Fruit fly (Drosophila melanogaster) whole organism, embryonic: ENCODE results near the gene CG14036.

Experiments
- Aef1 ChIP-seq: fragments of 200-800 bp; sonication (Bioruptor generic); IDR thresholded peaks from 3 replicates; pipeline ENCODE4 v1.3.6; 2022; ENCODE audit warnings: missing biosample characterization, missing genetic modification characterization
- CG10147 ChIP-seq: fragments of 200-800 bp; sonication (Bioruptor generic); optimal IDR thresholded peaks from 2 replicates; lab custom pipeline; 2019; ENCODE audit warnings: missing biosample characterization, mild to moderate bottlenecking, missing genetic modification characterization, moderate library complexity
- CG10654 ChIP-seq: fragments of 200-800 bp; sonication (Bioruptor generic); optimal IDR thresholded peaks from 2 replicates; lab custom pipeline; 2016; ENCODE audit warnings: missing biosample characterization, missing genetic modification characterization
- CG12155 ChIP-seq: fragments of 200-800 bp; sonication (Bioruptor generic); optimal IDR thresholded peaks from 3 replicates; lab custom pipeline; 2016; ENCODE audit warnings: missing biosample characterization, missing genetic modification characterization
- CG12769 ChIP-seq: fragments of 200-800 bp; sonication (Bioruptor generic); optimal IDR thresholded peaks from 2 replicates; lab custom pipeline; 2019; ENCODE audit warnings: missing biosample characterization, mild to moderate bottlenecking, missing genetic modification characterization, moderate library complexity
- CG12942 ChIP-seq: fragments of 200-800 bp; sonication (Bioruptor generic); optimal IDR thresholded peaks from 3 replicates; lab custom pipeline; 2016; ENCODE audit warnings: missing biosample characterization, missing genetic modification characterization
- CG13287 ChIP-seq: fragments of 200-800 bp; sonication (Bioruptor generic); IDR thresholded peaks from 2 replicates; pipeline ENCODE4 v1.3.6; 2022; ENCODE audit warnings: missing biosample characterization, missing genetic modification characterization; ENCODE audit not compliant: partially characterized antibody
- CG14014 ChIP-seq: fragments of 200-800 bp; sonication (Bioruptor generic); IDR thresholded peaks from 2 replicates; pipeline ENCODE4 v1.3.6; 2022; ENCODE audit warnings: missing biosample characterization, missing genetic modification characterization
- CG14710 ChIP-seq: fragments of 200-800 bp; sonication (Bioruptor generic); optimal IDR thresholded peaks from 3 replicates; lab custom pipeline; 2019; ENCODE audit warnings: missing biosample characterization, mild to moderate bottlenecking, missing genetic modification characterization, moderate library complexity
- CG1529 ChIP-seq: fragments of 200-800 bp; sonication (Bioruptor generic); optimal IDR thresholded peaks from 3 replicates; lab custom pipeline; 2018; ENCODE audit warnings: missing biosample characterization, missing genetic modification characterization
- CG15514 ChIP-seq: fragments of 200-800 bp; sonication (Bioruptor generic); optimal IDR thresholded peaks from 3 replicates; lab custom pipeline; 2017; ENCODE audit warnings: missing biosample characterization, missing genetic modification characterization, mild to moderate bottlenecking, moderate library complexity, missing genetic modification reagents
- CG17829 ChIP-seq: fragments of 200-800 bp; optimal IDR thresholded peaks from 2 replicates; lab custom pipeline; 2019; ENCODE audit warnings: missing biosample characterization, mild to moderate bottlenecking, missing genetic modification characterization, moderate library complexity
- CG2116 ChIP-seq: fragments of 200-800 bp; sonication (Bioruptor generic); optimal IDR thresholded peaks from 3 replicates; lab custom pipeline; 2018; ENCODE audit warnings: missing biosample characterization, mild to moderate bottlenecking, missing genetic modification characterization
- CG2129 ChIP-seq: fragments of 200-800 bp; sonication (Bioruptor generic); IDR thresholded peaks from 2 replicates; pipeline ENCODE4 v1.3.6; 2022; ENCODE audit warnings: missing biosample characterization, missing genetic modification characterization; ENCODE audit not compliant: partially characterized antibody
- CG32767 ChIP-seq: fragments of 200-800 bp; sonication (Bioruptor generic); IDR thresholded peaks from 2 replicates; pipeline ENCODE4 v1.3.6; 2022; ENCODE audit warnings: missing biosample characterization, missing genetic modification characterization
- CG34224 ChIP-seq: fragments of 200-800 bp; sonication (Bioruptor generic); IDR thresholded peaks from 3 replicates; pipeline ENCODE4 v1.3.6; 2022; ENCODE audit warnings: missing biosample characterization, missing genetic modification characterization; ENCODE audit not compliant: partially characterized antibody
- CG4404 ChIP-seq: fragments of 200-800 bp; sonication (Bioruptor generic); IDR thresholded peaks from 2 replicates; pipeline ENCODE4 v1.3.6; 2022; ENCODE audit warnings: missing biosample characterization, missing genetic modification characterization
- CG4617 ChIP-seq: fragments of 200-800 bp; sonication (Bioruptor generic); optimal IDR thresholded peaks from 3 replicates; lab custom pipeline; 2016; ENCODE audit warnings: missing biosample characterization, missing genetic modification characterization, borderline replicate concordance
- CG6689 ChIP-seq: fragments of 200-800 bp; sonication (Bioruptor generic); IDR thresholded peaks from 2 replicates; pipeline ENCODE4 v1.3.6; 2022; ENCODE audit warnings: missing biosample characterization, missing genetic modification characterization
- CG7987 ChIP-seq: fragments of 200-800 bp; sonication (Bioruptor generic); optimal IDR thresholded peaks from 2 replicates; lab custom pipeline; 2018; ENCODE audit warnings: missing biosample characterization, mild to moderate bottlenecking, missing genetic modification characterization, moderate library complexity
- CG9797 ChIP-seq: fragments of 200-800 bp; sonication (Bioruptor generic); optimal IDR thresholded peaks from 3 replicates; lab custom pipeline; 2018; ENCODE audit warnings: missing biosample characterization, mild to moderate bottlenecking, missing genetic modification characterization
- CkIIα-i1 ChIP-seq: fragments of 200-800 bp; sonication (Bioruptor generic); IDR thresholded peaks from 2 replicates; pipeline ENCODE4 v1.3.6; 2022; ENCODE audit warnings: missing biosample characterization, missing genetic modification characterization
- D ChIP-seq, 2 experiments: fragments of 200-800 bp in 1 of 2; fragments of >200 bp in 1 of 2; sonication (Bioruptor generic) in 1 of 2; optimal IDR thresholded peaks; 2 replicates in 1 of 2; 3 replicates in 1 of 2; lab custom pipeline; 2017; ENCODE audit warnings: mild to moderate bottlenecking in 1 of 2, missing biosample characterization in 1 of 2, missing genetic modification characterization in 1 of 2, missing genetic modification reagents in 1 of 2
- Doc3 ChIP-seq: fragments of 200-800 bp; sonication (Bioruptor generic); IDR thresholded peaks from 3 replicates; pipeline ENCODE4 v1.3.6; 2022; ENCODE audit warnings: missing biosample characterization, missing genetic modification characterization; ENCODE audit not compliant: partially characterized antibody
- E2f2 ChIP-seq: fragments of 200-800 bp; sonication (Bioruptor generic); IDR thresholded peaks from 2 replicates; pipeline ENCODE4 v1.3.6; 2022; ENCODE audit warnings: missing biosample characterization, missing genetic modification characterization
- H15 ChIP-seq: fragments of 200-800 bp; sonication (Bioruptor generic); IDR thresholded peaks from 3 replicates; pipeline ENCODE4 v1.3.6; 2022; ENCODE audit warnings: missing biosample characterization, missing genetic modification characterization
- MBD-R2 ChIP-seq: fragments of 200-800 bp; sonication (Bioruptor generic); IDR thresholded peaks from 2 replicates; pipeline ENCODE4 v1.3.6; 2022; ENCODE audit warnings: missing biosample characterization, missing genetic modification characterization
- NC2α ChIP-seq: fragments of 200-800 bp; sonication (Bioruptor generic); optimal IDR thresholded peaks from 2 replicates; lab custom pipeline; 2016; ENCODE audit warnings: missing biosample characterization, missing genetic modification characterization
- PHDP ChIP-seq: fragments of 200-800 bp; sonication (Bioruptor generic); optimal IDR thresholded peaks from 3 replicates; lab custom pipeline; 2018; ENCODE audit warnings: missing biosample characterization, mild to moderate bottlenecking, missing genetic modification characterization, moderate library complexity
- Ptx1 ChIP-seq: fragments of 200-800 bp; sonication (Bioruptor generic); IDR thresholded peaks from 2 replicates; pipeline ENCODE4 v1.3.6; 2022; ENCODE audit warnings: missing biosample characterization, missing genetic modification characterization
- Sry-δ ChIP-seq: fragments of 200-800 bp; sonication (Bioruptor generic); optimal IDR thresholded peaks from 2 replicates; lab custom pipeline; 2016; ENCODE audit warnings: missing biosample characterization, missing genetic modification characterization
- ab ChIP-seq: fragments of 200-800 bp; sonication (Bioruptor generic); optimal IDR thresholded peaks from 2 replicates; lab custom pipeline; 2016; ENCODE audit warnings: missing biosample characterization, missing genetic modification characterization
- ato ChIP-seq: fragments of 200-800 bp; sonication (Bioruptor generic); IDR thresholded peaks from 2 replicates; pipeline ENCODE4 v1.3.6; 2022; ENCODE audit warnings: missing biosample characterization, missing genetic modification characterization; ENCODE audit not compliant: partially characterized antibody
- dan ChIP-seq: fragments of 200-800 bp; sonication (Bioruptor generic); IDR thresholded peaks from 2 replicates; pipeline ENCODE4 v1.3.6; 2022; ENCODE audit warnings: missing biosample characterization, missing genetic modification characterization
- ewg ChIP-seq: fragments of 200-800 bp; sonication (Bioruptor generic); optimal IDR thresholded peaks from 3 replicates; lab custom pipeline; 2017; ENCODE audit warnings: mild to moderate bottlenecking, missing biosample characterization, missing genetic modification reagents, missing genetic modification characterization
- kni ChIP-seq: fragments of 200-800 bp; sonication (Bioruptor generic); optimal IDR thresholded peaks from 3 replicates; lab custom pipeline; 2017; ENCODE audit warnings: mild to moderate bottlenecking, missing biosample characterization, missing genetic modification reagents, missing genetic modification characterization
- mirr ChIP-seq: fragments of 200-800 bp; sonication (Bioruptor generic); optimal IDR thresholded peaks from 3 replicates; lab custom pipeline; 2018; ENCODE audit warnings: missing biosample characterization, mild to moderate bottlenecking, missing genetic modification characterization
- nmo ChIP-seq: fragments of 200-800 bp; sonication (Bioruptor generic); optimal IDR thresholded peaks from 2 replicates; lab custom pipeline; 2018; ENCODE audit warnings: missing biosample characterization, mild to moderate bottlenecking, missing genetic modification characterization, moderate library complexity
- nom ChIP-seq: fragments of 200-800 bp; sonication (Bioruptor generic); optimal IDR thresholded peaks from 2 replicates; lab custom pipeline; 2017; ENCODE audit warnings: missing biosample characterization, missing genetic modification characterization, mild to moderate bottlenecking, moderate library complexity, missing genetic modification reagents
- pnt ChIP-seq: fragments of 200-800 bp; sonication (Bioruptor generic); optimal IDR thresholded peaks from 3 replicates; lab custom pipeline; 2016; ENCODE audit warnings: missing biosample characterization, missing genetic modification characterization
- psq ChIP-seq: fragments of 200-800 bp; sonication (Bioruptor generic); optimal IDR thresholded peaks from 2 replicates; lab custom pipeline; 2017; ENCODE audit warnings: missing biosample characterization, missing genetic modification characterization
- sc ChIP-seq, 3 experiments: fragments of >200 bp in 2 of 3; fragments of 200-800 bp in 1 of 3; sonication (Bioruptor generic) in 1 of 3; optimal IDR thresholded peaks; 2 replicates in 2 of 3; 3 replicates in 1 of 3; lab custom pipeline; 2017; ENCODE audit warnings: mild to moderate bottlenecking in 1 of 3, missing biosample characterization in 1 of 3, missing genetic modification characterization in 1 of 3, missing genetic modification reagents in 1 of 3
- sens-2 ChIP-seq: fragments of 200-800 bp; sonication (Bioruptor generic); IDR thresholded peaks from 2 replicates; pipeline ENCODE4 v1.3.6; 2022; ENCODE audit warnings: missing biosample characterization, missing genetic modification characterization
- sqz ChIP-seq: fragments of 200-800 bp; sonication (Bioruptor generic); optimal IDR thresholded peaks from 3 replicates; lab custom pipeline; 2018; ENCODE audit warnings: missing biosample characterization, mild to moderate bottlenecking, missing genetic modification characterization
- tap ChIP-seq: fragments of 200-800 bp; optimal IDR thresholded peaks from 3 replicates; lab custom pipeline; 2019; ENCODE audit warnings: missing biosample characterization, mild to moderate bottlenecking, missing genetic modification characterization, moderate library complexity
- unc-4 ChIP-seq: fragments of 200-800 bp; sonication (Bioruptor generic); IDR thresholded peaks from 2 replicates; pipeline ENCODE4 v1.3.6; 2022; ENCODE audit warnings: missing biosample characterization, missing genetic modification characterization; ENCODE audit not compliant: partially characterized antibody

CG14036 gene

DNA sequence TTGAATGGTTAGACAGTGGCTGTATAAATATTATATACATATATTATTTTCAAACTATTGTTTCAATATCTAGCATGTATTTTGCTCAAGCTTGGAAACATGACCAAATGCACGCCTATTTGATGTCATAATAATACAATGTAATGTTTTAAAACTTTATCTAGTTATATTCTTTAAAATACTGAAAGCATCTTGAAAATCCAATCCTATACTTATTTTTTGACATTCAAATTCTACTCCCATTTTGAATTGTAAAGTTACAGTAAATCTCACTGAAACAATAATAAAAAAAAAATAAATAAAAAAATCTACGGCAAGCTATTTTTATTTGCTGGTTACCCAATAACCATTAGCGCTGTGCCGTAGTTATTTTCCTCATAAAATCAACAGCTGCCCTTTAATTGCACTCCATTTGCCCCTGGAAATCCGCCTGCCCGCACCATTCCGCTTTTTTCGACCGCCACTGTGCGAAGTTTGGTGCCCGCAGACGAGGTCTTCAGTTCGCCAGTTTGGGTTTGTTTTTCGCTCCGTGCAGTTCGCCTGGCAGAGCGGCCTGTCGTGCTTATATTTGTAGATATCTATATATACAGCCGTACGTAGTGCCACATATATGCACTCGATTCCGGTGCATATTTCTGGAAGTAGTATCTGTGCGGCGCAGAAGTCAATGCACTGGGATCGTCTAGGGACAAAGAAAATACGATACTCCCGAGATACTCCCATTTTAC, 9.8 kb downstream of the CG14036 start (continued):
- TF ChIP-seq ewg (GFP tag; lab: Kevin White, UChicago) (peak; percentile 36), CG15514 (GFP tag; lab: Kevin White, UChicago) (peak; percentile 26), CG7987 (GFP tag; lab: Kevin White, UChicago) (no peak), H15 (GFP tag; lab: Robert Waterston, UW) (peak; percentile 43; the same call in 1 of the 3 replicates), CG34224 (GFP tag; lab: Robert Waterston, UW) (no peak), CG6689 (GFP tag; lab: Robert Waterston, UW) (peak; percentile 45; the same call in 1 of the 2 replicates), mirr (GFP tag; lab: Kevin White, UChicago) (peak; percentile 25), CG14710 (tag; lab: Kevin White, UChicago) (peak; percentile 39), E2f2 (GFP tag; lab: Robert Waterston, UW) (0 out of 2 replicates have a peak, but pooled peaks have one; percentile 23), PHDP (peak; percentile 46), CG17829 (peak; percentile 42), CG4404 (GFP tag; lab: Robert Waterston, UW) (peak; percentile 27; the same call in 1 of the 2 replicates), CG12942 (GFP tag; lab: Kevin White, UChicago) (peak; percentile 36), ab (GFP tag; lab: Kevin White, UChicago) (no peak), sqz (GFP tag; lab: Kevin White, UChicago) (peak; percentile 82), CG32767 (GFP tag; lab: Robert Waterston, UW) (peak; percentile 46; the same call in 1 of the 2 replicates), sc (optimal IDR thresholded peaks at IDR 0.05; lab: Kevin White, UChicago) (no peak), sc (GFP tag; optimal IDR thresholded peaks at IDR 0.05; lab: Kevin White, UChicago) (peak; percentile 52), kni (GFP tag; lab: Kevin White, UChicago) (no peak), tap (tag; lab: Kevin White, UChicago) (peak; percentile 23), CG10147 (GFP tag; lab: Kevin White, UChicago) (peak; percentile 8), CG2129 (GFP tag; lab: Robert Waterston, UW) (no peak), CG4617 (GFP tag; lab: Kevin White, UChicago) (peak; percentile 11), Ptx1 (GFP tag; lab: Robert Waterston, UW) (0 out of 2 replicates have a peak, but pooled peaks have one; percentile 26), sens-2 (GFP tag; lab: Robert Waterston, UW) (peak; percentile 56), pnt (peak; percentile 22), dan (GFP tag; lab: Robert Waterston, UW) (no peak), MBD-R2 (GFP tag; lab: Robert Waterston, UW) (no peak), CG13287 (GFP tag; lab: Robert Waterston, UW) (no peak), Sry-δ (GFP tag; lab: Kevin White, UChicago) (no peak), CG12155 (peak; percentile 31), CG10654 (GFP tag; lab: Kevin White, UChicago) (peak; percentile 14), CG14014 (GFP tag; lab: Robert Waterston, UW) (peak; percentile 64; the same call in 1 of the 2 replicates), CG1529 (GFP tag; lab: Kevin White, UChicago) (peak; percentile 1), Doc3 (GFP tag; lab: Robert Waterston, UW) (no peak), CkIIα-i1 (no peak), psq (GFP tag; lab: Kevin White, UChicago) (no peak), unc-4 (GFP tag; lab: Robert Waterston, UW) (no peak), ato (no peak), CG2116 (GFP tag; lab: Kevin White, UChicago) (peak; percentile 15), nmo (GFP tag; lab: Kevin White, UChicago) (peak; percentile 54), Aef1 (peak; percentile 30; the same call in 1 of the 3 replicates), CG9797 (no peak), nom (GFP tag; lab: Kevin White, UChicago) (peak; percentile 52), CG12769 (tag; lab: Kevin White, UChicago) (peak; percentile 6), D (optimal IDR thresholded peaks at IDR 0.05; lab: Kevin White, UChicago) (no peak), D (GFP tag; optimal IDR thresholded peaks at IDR 0.05; lab: Kevin White, UChicago) (peak; percentile 50), NC2α (GFP tag; lab: Kevin White, UChicago) (no peak)
